Worm (Caenorhabditis elegans): ENCODE results near the gene R151.1.

R151.1 gene

DNA sequence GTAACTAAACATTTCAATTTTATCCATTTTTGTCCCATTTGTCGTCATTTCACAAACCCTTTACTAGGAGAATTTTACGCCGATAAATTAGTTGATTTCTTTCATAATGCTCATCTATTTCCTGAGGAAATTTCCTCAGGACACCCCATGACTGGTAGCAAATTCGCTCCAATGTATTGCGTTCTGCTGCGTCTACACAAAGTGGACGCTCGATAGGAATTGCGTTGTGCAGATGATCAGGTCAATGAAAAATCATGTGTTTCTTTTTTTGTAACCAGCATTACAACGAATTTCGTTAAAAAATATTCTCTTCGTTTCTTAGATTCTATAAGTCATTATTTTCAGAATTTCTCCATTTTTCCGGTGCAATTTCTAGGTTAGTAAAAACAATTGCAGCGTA is 34.5 kb upstream of the R151.1 start, which contains the start of gene epg-4:
epg-4 (plus strand) TSS at position 346 of the 400 bp plus-strand sequence.
- TF ChIP-seq hnd-1 (tag; optimal IDR thresholded peaks at IDR 0.05) = no peak
- peak; percentile 38 for TF ChIP-seq F13C5.2 (tag; optimal IDR thresholded peaks at IDR 0.05)

DNA sequence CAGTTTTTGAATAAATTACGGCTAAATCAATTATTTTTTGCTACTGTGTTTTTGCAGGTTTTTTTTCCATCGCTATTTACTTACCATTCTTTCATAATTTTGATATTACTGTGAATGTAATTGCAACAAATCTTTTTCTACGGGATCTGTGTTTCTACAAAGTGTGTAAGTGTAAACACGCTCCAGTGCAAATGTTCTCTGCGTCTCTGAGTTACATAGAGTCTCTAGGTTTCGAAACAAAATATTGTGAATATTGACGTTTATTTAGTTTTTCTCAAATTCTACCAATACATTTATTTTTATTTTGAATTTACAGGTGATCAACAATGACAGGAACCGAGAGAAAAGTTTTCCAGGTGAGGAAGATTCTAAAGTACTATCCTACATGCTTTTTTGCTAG is 32.3 kb upstream of the R151.1 start, which contains the start of gene yju-2:
yju-2 (plus strand) TSS at position 315 of the 400 bp plus-strand sequence.
- TF ChIP-seq B0310.2 (tag; optimal IDR thresholded peaks at IDR 0.05) (no peak), pes-1 (GFP tag; IDR thresholded peaks at IDR 0.05) (no peak), ceh-13 (GFP tag; optimal IDR thresholded peaks at IDR 0.05) (no peak), hmbx-1 (tag; optimal IDR thresholded peaks at IDR 0.05) (no peak), ceh-36 (tag; optimal IDR thresholded peaks at IDR 0.05) (no peak), flt-1 (GFP tag; IDR thresholded peaks at IDR 0.05) (no peak), F13C5.2 (tag; optimal IDR thresholded peaks at IDR 0.05) (no peak), tra-4 (tag; optimal IDR thresholded peaks at IDR 0.05) (no peak), hnd-1 (tag; optimal IDR thresholded peaks at IDR 0.05) (no peak), tbx-11 (GFP tag; IDR thresholded peaks at IDR 0.05) (no peak), aly-1 (tag; optimal IDR thresholded peaks at IDR 0.05) (no peak), sea-1 (GFP tag; conservative IDR thresholded peaks at IDR 0.05) (no peak), ets-7 (tag; optimal IDR thresholded peaks at IDR 0.05) (no peak)

DNA sequence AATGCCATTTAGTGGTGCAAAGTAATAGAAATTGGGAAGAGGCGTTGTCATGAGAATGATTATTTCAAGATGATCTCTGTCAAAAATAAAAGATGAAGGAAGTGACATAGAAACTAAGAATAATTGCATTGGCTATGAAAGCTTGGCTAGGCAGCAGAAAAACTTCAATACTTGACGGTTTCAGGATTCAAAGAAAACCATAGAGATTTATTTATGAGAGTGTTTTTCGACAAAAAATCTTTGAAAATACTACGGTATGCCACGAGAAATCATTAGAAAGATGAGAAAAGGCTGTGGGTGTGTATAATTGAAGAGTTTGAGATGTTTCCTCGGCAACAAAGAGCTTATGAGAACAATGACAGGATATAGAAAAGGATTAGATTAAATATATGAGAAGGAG is 30.9 kb upstream of the R151.1 start, which contains the start of gene F37C12.14:
F37C12.14 (minus strand) TSS at position 101 of the 400 bp plus-strand sequence.
- no peak for TF ChIP-seq hnd-1 (tag; optimal IDR thresholded peaks at IDR 0.05)
- TF ChIP-seq F13C5.2 (tag; optimal IDR thresholded peaks at IDR 0.05) = no peak
- TF ChIP-seq sea-1 (GFP tag; conservative IDR thresholded peaks at IDR 0.05) = no peak
- TF ChIP-seq flt-1 (GFP tag; IDR thresholded peaks at IDR 0.05) = no peak
- no peak for TF ChIP-seq B0310.2 (tag; optimal IDR thresholded peaks at IDR 0.05)
- no peak for TF ChIP-seq tbx-11 (GFP tag; IDR thresholded peaks at IDR 0.05)
- TF ChIP-seq pes-1 (GFP tag; IDR thresholded peaks at IDR 0.05) = no peak
- TF ChIP-seq ets-7 (tag; optimal IDR thresholded peaks at IDR 0.05) = no peak

DNA sequence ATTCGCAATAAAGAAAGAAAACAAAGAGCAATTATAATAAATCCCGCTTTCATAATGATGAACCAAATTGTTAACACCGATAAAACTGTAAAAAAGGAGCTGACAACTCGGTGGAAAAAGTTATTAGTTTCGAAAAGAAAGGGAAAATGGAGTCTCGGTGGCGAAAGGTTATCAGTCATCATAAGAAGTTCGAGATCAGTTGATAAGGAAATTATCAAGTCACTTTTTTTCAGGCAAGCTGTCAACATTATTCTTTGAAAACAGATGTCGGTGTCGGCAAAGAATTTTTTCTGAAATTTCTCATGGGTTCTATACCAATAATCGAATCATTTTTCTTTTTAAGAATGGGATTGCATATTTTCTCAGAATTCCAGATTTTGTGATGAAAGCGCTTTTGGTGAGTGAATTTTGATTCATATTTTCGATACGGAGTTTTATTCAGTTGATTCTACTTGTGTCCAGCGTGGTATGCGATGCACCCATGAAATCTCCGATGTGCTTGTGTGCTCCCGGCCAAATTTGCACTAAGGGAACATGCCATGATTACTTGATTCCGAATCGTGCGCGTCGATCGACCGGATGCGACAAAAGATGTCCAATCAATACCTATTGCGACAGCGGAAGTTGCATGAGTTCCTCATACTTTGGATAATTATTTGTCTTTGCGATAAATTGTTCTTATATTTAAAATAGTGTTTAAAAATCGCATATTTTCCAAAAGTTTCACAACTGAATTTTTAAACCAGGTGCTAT is 27.9 kb upstream of the R151.1 start, which contains the start of the genes F37C12.21 and F37C12.10:
F37C12.21 (plus strand) TSS at position 58 of the 753 bp plus-strand sequence.
F37C12.10 (minus strand) TSS at position 85 of the 753 bp plus-strand sequence.
- TF ChIP-seq aly-1 (tag; optimal IDR thresholded peaks at IDR 0.05) = no peak
- no peak for TF ChIP-seq flt-1 (GFP tag; IDR thresholded peaks at IDR 0.05)
- no peak for TF ChIP-seq scrt-1 (GFP tag; IDR thresholded peaks at IDR 0.05)
- TF ChIP-seq tbx-37 (GFP tag; conservative IDR thresholded peaks at IDR 0.05) = no peak
- no peak for TF ChIP-seq pes-1 (GFP tag; IDR thresholded peaks at IDR 0.05)
- no peak for TF ChIP-seq hmg-4 (GFP tag; optimal IDR thresholded peaks at IDR 0.05)
- TF ChIP-seq ceh-36 (tag; optimal IDR thresholded peaks at IDR 0.05) = no peak
- no peak for TF ChIP-seq ama-1 (optimal IDR thresholded peaks at IDR 0.05)
- no peak for TF ChIP-seq hmbx-1 (tag; optimal IDR thresholded peaks at IDR 0.05)
- TF ChIP-seq hnd-1 (tag; optimal IDR thresholded peaks at IDR 0.05) = no peak
- TF ChIP-seq ceh-13 (GFP tag; optimal IDR thresholded peaks at IDR 0.05) = no peak
- no peak for TF ChIP-seq ets-7 (tag; optimal IDR thresholded peaks at IDR 0.05)
- no peak for TF ChIP-seq tra-4 (tag; optimal IDR thresholded peaks at IDR 0.05)
- no peak for TF ChIP-seq sea-1 (GFP tag; conservative IDR thresholded peaks at IDR 0.05)
- no peak for TF ChIP-seq B0310.2 (tag; optimal IDR thresholded peaks at IDR 0.05)

DNA sequence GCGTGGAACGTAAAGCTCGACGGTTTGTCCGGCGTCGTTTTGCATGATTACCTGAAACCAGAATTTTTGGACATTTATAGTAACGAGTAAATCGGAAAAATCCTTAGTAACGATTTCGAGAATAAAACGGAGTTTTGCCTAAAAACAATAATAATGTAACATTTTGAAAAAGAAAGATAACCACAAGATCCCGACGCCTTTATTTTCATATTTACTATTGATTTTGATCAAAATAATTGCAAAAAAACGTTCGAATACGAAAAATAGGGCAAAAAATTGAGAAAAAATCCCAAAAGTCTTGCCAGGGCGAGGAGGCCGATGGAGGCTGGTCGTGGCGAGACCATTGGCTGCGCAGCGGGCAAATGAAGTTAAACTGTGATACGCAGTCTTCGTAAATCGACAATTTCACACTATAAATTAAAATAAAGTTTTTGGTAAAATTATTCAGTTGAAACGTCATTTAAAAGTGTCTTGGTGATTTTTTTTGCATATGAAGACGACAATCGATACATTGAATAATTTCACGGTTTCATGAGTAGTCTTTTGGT is 26.7 kb upstream of the R151.1 start, which contains the start of gene rps-21:
rps-21 (minus strand) TSS at position 51 of the 548 bp plus-strand sequence.
- TF ChIP-seq sea-1 (GFP tag; conservative IDR thresholded peaks at IDR 0.05) = no peak
- no peak for TF ChIP-seq flt-1 (GFP tag; IDR thresholded peaks at IDR 0.05)
- no peak for TF ChIP-seq B0310.2 (tag; optimal IDR thresholded peaks at IDR 0.05)
- TF ChIP-seq F13C5.2 (tag; optimal IDR thresholded peaks at IDR 0.05) = peak; percentile 47
- no peak for TF ChIP-seq aly-1 (tag; optimal IDR thresholded peaks at IDR 0.05)
- TF ChIP-seq ceh-13 (GFP tag; optimal IDR thresholded peaks at IDR 0.05) = no peak
- TF ChIP-seq ama-1 (optimal IDR thresholded peaks at IDR 0.05) = no peak
- TF ChIP-seq ceh-36 (tag; optimal IDR thresholded peaks at IDR 0.05) = no peak
- TF ChIP-seq tbx-37 (GFP tag; conservative IDR thresholded peaks at IDR 0.05) = no peak; the same call in 1 of the 2 replicates
- TF ChIP-seq pes-1 (GFP tag; IDR thresholded peaks at IDR 0.05) = 0 out of 2 replicates have a peak, but pooled peaks have one; percentile 32
- TF ChIP-seq tbx-11 (GFP tag; IDR thresholded peaks at IDR 0.05) = no peak
- TF ChIP-seq ets-7 (tag; optimal IDR thresholded peaks at IDR 0.05) = no peak
- TF ChIP-seq hmg-4 (GFP tag; optimal IDR thresholded peaks at IDR 0.05) = peak; percentile 24
- TF ChIP-seq tra-4 (tag; optimal IDR thresholded peaks at IDR 0.05) = no peak
- no peak for TF ChIP-seq hnd-1 (tag; optimal IDR thresholded peaks at IDR 0.05)
- TF ChIP-seq hmbx-1 (tag; optimal IDR thresholded peaks at IDR 0.05) = no peak
- TF ChIP-seq scrt-1 (GFP tag; IDR thresholded peaks at IDR 0.05) = no peak

DNA sequence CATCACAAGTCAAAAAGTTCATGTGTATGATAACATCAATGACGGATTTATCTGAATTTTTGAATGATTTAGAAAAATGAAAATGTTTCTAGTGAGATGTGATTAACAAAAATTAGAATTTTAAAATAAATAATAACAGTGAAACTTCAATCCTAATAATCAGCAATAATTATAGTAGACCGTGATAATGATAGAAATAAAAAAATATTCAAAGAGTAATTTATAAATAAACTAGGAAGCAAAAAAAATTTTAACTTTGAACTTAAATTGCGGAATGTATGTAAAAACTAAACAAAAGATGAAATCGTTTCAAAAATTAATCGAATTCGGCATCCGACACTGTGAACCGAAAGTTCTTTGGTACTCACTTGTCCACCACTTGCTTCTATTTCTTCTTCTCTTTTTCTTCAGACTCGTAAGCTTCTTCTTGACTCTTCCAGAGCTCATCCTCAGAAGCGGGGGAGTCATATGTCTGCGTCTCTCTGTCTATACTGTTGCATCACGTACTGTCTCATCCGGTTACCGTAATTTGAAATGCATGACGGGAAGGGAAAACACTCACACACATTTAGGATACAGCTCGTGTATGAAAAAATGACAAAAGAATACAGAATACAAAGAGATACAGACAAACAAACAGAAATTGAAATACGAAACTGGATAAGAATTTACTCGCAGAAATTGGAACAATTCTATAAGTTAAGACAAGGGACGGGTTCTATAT is 23.2 kb upstream of the R151.1 start, which contains the start of gene mec-14:
mec-14 (minus strand) TSS at position 51 of the 724 bp plus-strand sequence.
- TF ChIP-seq hnd-1 (tag; optimal IDR thresholded peaks at IDR 0.05) (no peak), pes-1 (GFP tag; IDR thresholded peaks at IDR 0.05) (no peak), flt-1 (GFP tag; IDR thresholded peaks at IDR 0.05) (no peak), ceh-13 (GFP tag; optimal IDR thresholded peaks at IDR 0.05) (no peak), tbx-37 (GFP tag; conservative IDR thresholded peaks at IDR 0.05) (no peak), ets-7 (tag; optimal IDR thresholded peaks at IDR 0.05) (no peak), aly-1 (tag; optimal IDR thresholded peaks at IDR 0.05) (no peak), scrt-1 (GFP tag; IDR thresholded peaks at IDR 0.05) (no peak), F13C5.2 (tag; optimal IDR thresholded peaks at IDR 0.05) (no peak), ama-1 (optimal IDR thresholded peaks at IDR 0.05) (no peak), ceh-36 (tag; optimal IDR thresholded peaks at IDR 0.05) (no peak), sea-1 (GFP tag; conservative IDR thresholded peaks at IDR 0.05) (no peak), tbx-11 (GFP tag; IDR thresholded peaks at IDR 0.05) (no peak), B0310.2 (tag; optimal IDR thresholded peaks at IDR 0.05) (no peak), hmbx-1 (tag; optimal IDR thresholded peaks at IDR 0.05) (no peak), tra-4 (tag; optimal IDR thresholded peaks at IDR 0.05) (no peak)
